Fruit fly (Drosophila melanogaster): ENCODE data around the gene CG14722.

CG14722 gene

dm6 chr3R:11779357-11780018 lies 37.8 kb downstream of the CG14722 start (continued):
- TF ChIP-seq CG7368 (GFP tag; optimal IDR thresholded peaks at IDR 0.05) (peak; percentile 81), Eip75B (GFP tag; optimal IDR thresholded peaks at IDR 0.05) (peak; percentile 91), CG11294 (GFP tag; IDR thresholded peaks at IDR 0.05) (no peak; the same call in 1 of the 2 replicates), CG4318 (GFP tag; optimal IDR thresholded peaks at IDR 0.05) (peak; percentile 80), CG6808 (GFP tag; optimal IDR thresholded peaks at IDR 0.05) (peak; percentile 89), CG10631 (GFP tag; optimal IDR thresholded peaks at IDR 0.05) (peak; percentile 91), eg (GFP tag; IDR thresholded peaks at IDR 0.05) (peak; percentile 73; the same call in 2 of the 3 replicates), Smox (GFP tag; optimal IDR thresholded peaks at IDR 0.05) (peak; percentile 94), Hr4 (GFP tag; optimal IDR thresholded peaks at IDR 0.05) (peak; percentile 88), salr (GFP tag; optimal IDR thresholded peaks at IDR 0.05) (peak; percentile 87 to 91), topi (GFP tag; optimal IDR thresholded peaks at IDR 0.05) (peak; percentile 96), achi (GFP tag; optimal IDR thresholded peaks at IDR 0.05) (peak; percentile 92), fkh (GFP tag; optimal IDR thresholded peaks at IDR 0.05) (peak; percentile 58), ss (GFP tag; optimal IDR thresholded peaks at IDR 0.05) (peak; percentile 79 to 91), Met (GFP tag; optimal IDR thresholded peaks at IDR 0.05) (peak; percentile 96), CG9139 (GFP tag; optimal IDR thresholded peaks at IDR 0.05) (peak; percentile 78), vri (GFP tag; optimal IDR thresholded peaks at IDR 0.05) (peak; percentile 85), net (GFP tag; optimal IDR thresholded peaks at IDR 0.05) (peak; percentile 85), pdm3 (GFP tag; optimal IDR thresholded peaks at IDR 0.05) (peak; percentile 94), Sox102F (GFP tag; optimal IDR thresholded peaks at IDR 0.05) (peak; percentile 93), CG1621 (tag; optimal IDR thresholded peaks at IDR 0.05) (peak; percentile 81), CG3032 (tag; optimal IDR thresholded peaks at IDR 0.05) (peak; percentile 93), spab (GFP tag; optimal IDR thresholded peaks at IDR 0.05) (peak; percentile 88), OdsH (GFP tag; optimal IDR thresholded peaks at IDR 0.05) (peak; percentile 94), cyc (GFP tag; optimal IDR thresholded peaks at IDR 0.05) (peak; percentile 91), Blimp-1 (GFP tag; optimal IDR thresholded peaks at IDR 0.05) (peak; percentile 93), Lpt (GFP tag; optimal IDR thresholded peaks at IDR 0.05) (peak; percentile 63)

dm6 chr3R:11780181-11780688 lies 38.5 kb downstream of the CG14722 start:
- peak; percentile 87 for TF ChIP-seq Hr39 (GFP tag; optimal IDR thresholded peaks at IDR 0.05)
- TF ChIP-seq spab (GFP tag; optimal IDR thresholded peaks at IDR 0.05), result peak; percentile 98
- TF ChIP-seq CG16779 (tag; optimal IDR thresholded peaks at IDR 0.05), result peak; percentile 95
- peak; percentile 98 for TF ChIP-seq CG34406 (GFP tag; optimal IDR thresholded peaks at IDR 0.05)
- peak; percentile 93 for TF ChIP-seq cyc (GFP tag; optimal IDR thresholded peaks at IDR 0.05)
- TF ChIP-seq dac (GFP tag; optimal IDR thresholded peaks at IDR 0.05), result peak; percentile 87
- peak; percentile 92 for TF ChIP-seq CG11294 (GFP tag; IDR thresholded peaks at IDR 0.05)
- TF ChIP-seq CG31627 (GFP tag; optimal IDR thresholded peaks at IDR 0.05), result peak; percentile 89
- peak; percentile 97 for TF ChIP-seq CG6163 (GFP tag; IDR thresholded peaks at IDR 0.05)
- peak; percentile 98 for TF ChIP-seq fd59A (GFP tag; optimal IDR thresholded peaks at IDR 0.05)
- peak; percentile 95 for TF ChIP-seq CG11902 (GFP tag; optimal IDR thresholded peaks at IDR 0.05)
- TF ChIP-seq Gug (GFP tag; IDR thresholded peaks at IDR 0.05), result peak; percentile 90
- peak; percentile 96 to 98 for TF ChIP-seq ss (GFP tag; optimal IDR thresholded peaks at IDR 0.05)
- TF ChIP-seq Hr38 (GFP tag; optimal IDR thresholded peaks at IDR 0.05), result no peak
- TF ChIP-seq CG1621 (tag; optimal IDR thresholded peaks at IDR 0.05), result peak; percentile 92
- peak; percentile 98 for TF ChIP-seq CG8632 (GFP tag; optimal IDR thresholded peaks at IDR 0.05)
- peak; percentile 94 to 99 for TF ChIP-seq salr (GFP tag; optimal IDR thresholded peaks at IDR 0.05)
- peak; percentile 97 for TF ChIP-seq CG10669 (GFP tag; optimal IDR thresholded peaks at IDR 0.05)
- peak; percentile 97 for TF ChIP-seq CG6808 (GFP tag; optimal IDR thresholded peaks at IDR 0.05)
- peak; percentile 97 for TF ChIP-seq svp (GFP tag)
- peak; percentile 97 for TF ChIP-seq achi (GFP tag; optimal IDR thresholded peaks at IDR 0.05)
- TF ChIP-seq Sox15 (GFP tag; optimal IDR thresholded peaks at IDR 0.05), result peak; percentile 93
- peak; percentile 92 for TF ChIP-seq Smox (GFP tag; optimal IDR thresholded peaks at IDR 0.05)
- TF ChIP-seq OdsH (GFP tag; optimal IDR thresholded peaks at IDR 0.05), result peak; percentile 98
- peak; percentile 96 for TF ChIP-seq CG7368 (GFP tag; optimal IDR thresholded peaks at IDR 0.05)
- TF ChIP-seq CG6276 (GFP tag; optimal IDR thresholded peaks at IDR 0.05), result peak; percentile 96
- peak; percentile 97 for TF ChIP-seq eg (GFP tag; IDR thresholded peaks at IDR 0.05)
- TF ChIP-seq Met (GFP tag; optimal IDR thresholded peaks at IDR 0.05), result peak; percentile 93
- peak; percentile 94 for TF ChIP-seq lz (GFP tag; optimal IDR thresholded peaks at IDR 0.05)
- TF ChIP-seq CG8319 (GFP tag; optimal IDR thresholded peaks at IDR 0.05), result peak; percentile 93
- TF ChIP-seq Blimp-1 (GFP tag; optimal IDR thresholded peaks at IDR 0.05), result peak; percentile 86
- peak; percentile 99 for TF ChIP-seq Eip78C (GFP tag)
- peak; percentile 79 for TF ChIP-seq CG6854 (GFP tag; optimal IDR thresholded peaks at IDR 0.05)
- TF ChIP-seq CG4318 (GFP tag; optimal IDR thresholded peaks at IDR 0.05), result peak; percentile 98
- TF ChIP-seq vri (GFP tag; optimal IDR thresholded peaks at IDR 0.05), result peak; percentile 78
